Worm (Caenorhabditis elegans) whole organism, early embryonic: Measurements from ENCODE around the gene F36H5.14.

ENCODE experiments used
- B0310.2 ChIP-seq: sonication (generic microtip); optimal IDR thresholded peaks from 2 replicates; lab custom pipeline; 2016; ENCODE audit warnings: mild to moderate bottlenecking, missing genetic modification characterization, missing compliant biosample characterization
- F13C5.2 ChIP-seq: sonication (generic microtip); optimal IDR thresholded peaks from 2 replicates; lab custom pipeline; 2017; ENCODE audit warnings: mild to moderate bottlenecking, missing genetic modification characterization, inconsistent platforms, missing compliant biosample characterization
- aly-1 ChIP-seq: sonication (generic microtip); optimal IDR thresholded peaks from 2 replicates; lab custom pipeline; 2016; ENCODE audit warnings: missing genetic modification characterization, missing compliant biosample characterization
- ama-1 ChIP-seq: fragments of 150-350 bp; optimal IDR thresholded peaks from 2 replicates; lab custom pipeline; 2014
- ceh-13 ChIP-seq: fragments of 200-800 bp; sonication (Bioruptor generic); optimal IDR thresholded peaks from 2 replicates; lab custom pipeline; 2018; ENCODE audit warnings: mild to moderate bottlenecking, missing genetic modification characterization, missing compliant biosample characterization
- ceh-36 ChIP-seq: sonication (generic microtip); optimal IDR thresholded peaks from 2 replicates; lab custom pipeline; 2016; ENCODE audit warnings: missing genetic modification characterization, inconsistent platforms, missing compliant biosample characterization
- ets-7 ChIP-seq: sonication (generic microtip); optimal IDR thresholded peaks from 2 replicates; lab custom pipeline; 2016; ENCODE audit warnings: missing genotype, missing genetic modification characterization, missing compliant biosample characterization
- flt-1 ChIP-seq: fragments of 200-800 bp; sonication (Bioruptor generic); IDR thresholded peaks from 2 replicates; pipeline ENCODE4 v1.3.6; 2022; ENCODE audit warnings: missing genetic modification characterization, missing compliant biosample characterization
- hmbx-1 ChIP-seq: sonication (generic microtip); optimal IDR thresholded peaks from 2 replicates; lab custom pipeline; 2016; ENCODE audit warnings: mild to moderate bottlenecking, missing genetic modification characterization, missing compliant biosample characterization
- hmg-4 ChIP-seq: fragments of 200-800 bp; sonication (Bioruptor generic); optimal IDR thresholded peaks from 2 replicates; lab custom pipeline; 2018; ENCODE audit warnings: mild to moderate bottlenecking, missing genetic modification characterization, missing compliant biosample characterization
- hnd-1 ChIP-seq: sonication (generic microtip); optimal IDR thresholded peaks from 2 replicates; lab custom pipeline; 2016; ENCODE audit warnings: missing genetic modification characterization, missing compliant biosample characterization
- pes-1 ChIP-seq: fragments of 200-800 bp; sonication (Bioruptor generic); IDR thresholded peaks from 2 replicates; pipeline ENCODE4 v1.3.6; 2022; ENCODE audit warnings: missing genetic modification reagents, missing genetic modification characterization, missing compliant biosample characterization
- scrt-1 ChIP-seq: fragments of 200-800 bp; sonication (Bioruptor generic); IDR thresholded peaks from 2 replicates; pipeline ENCODE4 v1.3.6; 2022; ENCODE audit warnings: missing genetic modification characterization, missing compliant biosample characterization
- sea-1 ChIP-seq: fragments of 200-800 bp; sonication (Bioruptor generic); conservative IDR thresholded peaks from 2 replicates; pipeline ENCODE4 v1.3.6; 2022; ENCODE audit warnings: missing genetic modification characterization, missing compliant biosample characterization
- tbx-11 ChIP-seq: fragments of 200-800 bp; sonication (Bioruptor generic); IDR thresholded peaks from 2 replicates; pipeline ENCODE4 v1.3.6; 2022; ENCODE audit warnings: missing genetic modification characterization, missing compliant biosample characterization
- tbx-37 ChIP-seq: fragments of 200-800 bp; sonication (Bioruptor generic); conservative IDR thresholded peaks from 2 replicates; pipeline ENCODE4 v1.3.6; 2022; ENCODE audit warnings: missing genetic modification reagents, missing genetic modification characterization, missing compliant biosample characterization
- tra-4 ChIP-seq: sonication (generic microtip); optimal IDR thresholded peaks from 2 replicates; lab custom pipeline; 2017; ENCODE audit warnings: missing genetic modification characterization, missing compliant biosample characterization

F36H5.14 gene

ce11 chrII:1742535-1742934 is 32.8 kb upstream of the F36H5.14 start, which contains the start of gene F36H5.12:
Gene F36H5.12 (plus strand): TSS chrII:1742835.
- TF ChIP-seq aly-1 (no peak), hmbx-1 (tag; lab: Kevin White, UChicago) (no peak), sea-1 (GFP tag; lab: Robert Waterston, UW) (no peak)

- no peak for TF ChIP-seq B0310.2
- no peak for TF ChIP-seq scrt-1
- no peak for TF ChIP-seq sea-1 (GFP tag; lab: Robert Waterston, UW)
- TF ChIP-seq tbx-11, result no peak
- TF ChIP-seq aly-1, result no peak
- no peak for TF ChIP-seq tbx-37 (GFP tag; lab: Robert Waterston, UW)
- no peak for TF ChIP-seq ama-1 (lab: Kevin White, UChicago)
- no peak for TF ChIP-seq hnd-1 (tag; lab: Kevin White, UChicago)
- TF ChIP-seq pes-1 (GFP tag; lab: Robert Waterston, UW), result no peak
- no peak for TF ChIP-seq hmg-4 (GFP tag; lab: Kevin White, UChicago)
- no peak for TF ChIP-seq F13C5.2 (tag; lab: Kevin White, UChicago)
- TF ChIP-seq ceh-13 (GFP tag; lab: Kevin White, UChicago), result no peak
- no peak for TF ChIP-seq ceh-36 (tag; lab: Kevin White, UChicago)
Observed at ce11 chrII:1744183-1744582, 31.2 kb upstream of the F36H5.14 start, which contains the start of gene clec-19. Gene clec-19 (plus strand): TSS chrII:1744483.

- TF ChIP-seq ama-1 (lab: Kevin White, UChicago) (no peak), ceh-13 (GFP tag; lab: Kevin White, UChicago) (no peak)
Observed at ce11 chrII:1750413-1750812, 24.9 kb upstream of the F36H5.14 start, which contains the start of the genes F36H5.13 and F36H5.8. Gene F36H5.13 (minus strand): TSS chrII:1750513. Gene F36H5.8 (minus strand): TSS chrII:1750686.

- TF ChIP-seq hmbx-1 (tag; lab: Kevin White, UChicago) (no peak), tbx-37 (GFP tag; lab: Robert Waterston, UW) (no peak), pes-1 (GFP tag; lab: Robert Waterston, UW) (no peak), ama-1 (lab: Kevin White, UChicago) (no peak), F13C5.2 (tag; lab: Kevin White, UChicago) (no peak), tbx-11 (no peak), hnd-1 (tag; lab: Kevin White, UChicago) (no peak), B0310.2 (no peak), aly-1 (no peak), sea-1 (GFP tag; lab: Robert Waterston, UW) (no peak), ceh-36 (tag; lab: Kevin White, UChicago) (no peak), scrt-1 (no peak), ets-7 (tag; lab: Kevin White, UChicago) (no peak), tra-4 (no peak), hmg-4 (GFP tag; lab: Kevin White, UChicago) (no peak), flt-1 (GFP tag; lab: Robert Waterston, UW) (no peak)
Observed at ce11 chrII:1752990-1753389, 22.3 kb upstream of the F36H5.14 start, which contains the start of gene F36H5.9. Gene F36H5.9 (minus strand): TSS chrII:1753090.

ce11 chrII:1756072-1756471 is 19.3 kb upstream of the F36H5.14 start, which contains the start of gene F36H5.17:
Gene F36H5.17 (minus strand): TSS chrII:1756172.
- TF ChIP-seq hnd-1 (tag; lab: Kevin White, UChicago) (no peak), tbx-37 (GFP tag; lab: Robert Waterston, UW) (no peak), ets-7 (tag; lab: Kevin White, UChicago) (no peak), tbx-11 (no peak), F13C5.2 (tag; lab: Kevin White, UChicago) (no peak), B0310.2 (no peak)

- TF ChIP-seq ceh-13 (GFP tag; lab: Kevin White, UChicago) (no peak), tra-4 (no peak), flt-1 (GFP tag; lab: Robert Waterston, UW) (no peak), hnd-1 (tag; lab: Kevin White, UChicago) (no peak), hmg-4 (GFP tag; lab: Kevin White, UChicago) (no peak), aly-1 (no peak), ets-7 (tag; lab: Kevin White, UChicago) (no peak), tbx-37 (GFP tag; lab: Robert Waterston, UW) (no peak), F13C5.2 (tag; lab: Kevin White, UChicago) (no peak), ama-1 (lab: Kevin White, UChicago) (no peak), ceh-36 (tag; lab: Kevin White, UChicago) (no peak), sea-1 (GFP tag; lab: Robert Waterston, UW) (no peak), B0310.2 (no peak), tbx-11 (no peak), hmbx-1 (tag; lab: Kevin White, UChicago) (no peak), pes-1 (GFP tag; lab: Robert Waterston, UW) (no peak)
Observed at ce11 chrII:1756582-1756981, 18.8 kb upstream of the F36H5.14 start, which contains the start of gene fbxb-53. Gene fbxb-53 (plus strand): TSS chrII:1756882.

ce11 chrII:1757033-1757432 is 18.3 kb upstream of the F36H5.14 start, which contains the start of gene F36H5.10:
Gene F36H5.10 (plus strand): TSS chrII:1757333.
- TF ChIP-seq F13C5.2 (tag; lab: Kevin White, UChicago), result no peak
- TF ChIP-seq scrt-1, result no peak
- TF ChIP-seq aly-1, result no peak
- TF ChIP-seq ceh-13 (GFP tag; lab: Kevin White, UChicago), result no peak
- no peak for TF ChIP-seq flt-1 (GFP tag; lab: Robert Waterston, UW)
- TF ChIP-seq sea-1 (GFP tag; lab: Robert Waterston, UW), result no peak

ce11 chrII:1759602-1760001 is 15.7 kb upstream of the F36H5.14 start, which contains the start of gene F36H5.18:
Gene F36H5.18 (plus strand): TSS chrII:1759902.
- TF ChIP-seq hnd-1 (tag; lab: Kevin White, UChicago) (no peak), hmg-4 (GFP tag; lab: Kevin White, UChicago) (no peak), pes-1 (GFP tag; lab: Robert Waterston, UW) (no peak), tra-4 (no peak), flt-1 (GFP tag; lab: Robert Waterston, UW) (no peak), scrt-1 (no peak), tbx-11 (no peak), ceh-13 (GFP tag; lab: Kevin White, UChicago) (no peak), ceh-36 (tag; lab: Kevin White, UChicago) (no peak), sea-1 (GFP tag; lab: Robert Waterston, UW) (no peak), tbx-37 (GFP tag; lab: Robert Waterston, UW) (no peak), hmbx-1 (tag; lab: Kevin White, UChicago) (no peak), aly-1 (no peak), F13C5.2 (tag; lab: Kevin White, UChicago) (no peak), ama-1 (lab: Kevin White, UChicago) (no peak), B0310.2 (no peak), ets-7 (tag; lab: Kevin White, UChicago) (no peak)
